Worm (Caenorhabditis elegans) whole organism, L3 larva: ENCODE measurements around the gene rmd-1.

Source experiments
- ztf-11 ChIP-seq: fragments of 150-350 bp; optimal IDR thresholded peaks from 2 replicates; lab custom pipeline; 2014; ENCODE audit warnings: missing biosample characterization, missing genetic modification characterization
- ztf-4 ChIP-seq: fragments of 150-350 bp; optimal IDR thresholded peaks from 2 replicates; lab custom pipeline; 2014; ENCODE audit warnings: missing biosample characterization, missing genetic modification characterization

DNA sequence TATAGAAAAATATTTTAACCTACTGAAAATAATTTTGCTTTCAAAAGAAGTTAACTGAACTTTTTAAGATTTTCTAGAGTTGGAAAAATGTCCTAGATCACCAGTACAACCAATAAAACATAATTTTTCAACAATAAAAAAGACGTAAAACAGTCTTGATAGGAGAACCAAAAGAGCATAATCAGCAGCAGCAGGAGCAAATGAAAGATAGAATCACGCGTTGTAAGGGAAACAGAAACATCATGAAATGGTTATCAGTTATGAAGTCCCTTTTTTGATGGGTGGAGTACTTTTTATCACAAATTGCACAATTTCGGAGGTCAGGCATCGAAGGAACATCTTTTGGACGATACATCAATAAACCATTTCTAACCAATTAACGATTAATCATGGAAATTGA lies 36.9 kb upstream of the rmd-1 start:
- TF ChIP-seq ztf-11 (no peak), ztf-4 (tag; lab: Kevin White, UChicago) (no peak)
